Worm (Caenorhabditis elegans): ENCODE data around the gene F40F8.4.

DNA sequence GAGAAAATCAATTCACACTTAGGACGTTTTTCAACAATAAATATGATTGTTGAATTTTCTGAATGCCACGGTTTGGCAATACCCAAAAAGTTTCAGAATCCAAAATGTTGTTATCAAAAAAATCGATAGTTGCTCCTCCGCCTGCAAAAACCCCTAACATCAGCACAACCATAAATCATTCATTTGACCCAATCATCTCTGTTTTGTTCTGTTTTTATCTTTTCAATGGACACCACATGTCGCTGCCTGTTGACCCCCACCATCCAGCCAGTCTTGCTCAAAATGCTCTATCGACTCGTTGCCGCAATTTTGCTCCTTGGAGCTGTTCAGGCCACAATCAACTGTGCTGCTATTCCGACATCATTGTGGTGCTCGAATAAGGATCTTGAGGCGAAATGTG, 48.0 kb upstream of the F40F8.4 start, which contains the start of gene F37H8.5:
- TF ChIP-seq fkh-10 (GFP tag; optimal IDR thresholded peaks at IDR 0.05) = no peak
- TF ChIP-seq unc-86 (tag; optimal IDR thresholded peaks at IDR 0.05) = no peak
- TF ChIP-seq elt-2 (tag; optimal IDR thresholded peaks at IDR 0.05) = no peak
- TF ChIP-seq hlh-6 (tag; optimal IDR thresholded peaks at IDR 0.05) = no peak
- TF ChIP-seq pag-3 (tag; optimal IDR thresholded peaks at IDR 0.05; ENCODE audit: borderline replicate concordance) = no peak
